Worm (Caenorhabditis elegans): ENCODE data around the gene ugt-13.

DNA sequence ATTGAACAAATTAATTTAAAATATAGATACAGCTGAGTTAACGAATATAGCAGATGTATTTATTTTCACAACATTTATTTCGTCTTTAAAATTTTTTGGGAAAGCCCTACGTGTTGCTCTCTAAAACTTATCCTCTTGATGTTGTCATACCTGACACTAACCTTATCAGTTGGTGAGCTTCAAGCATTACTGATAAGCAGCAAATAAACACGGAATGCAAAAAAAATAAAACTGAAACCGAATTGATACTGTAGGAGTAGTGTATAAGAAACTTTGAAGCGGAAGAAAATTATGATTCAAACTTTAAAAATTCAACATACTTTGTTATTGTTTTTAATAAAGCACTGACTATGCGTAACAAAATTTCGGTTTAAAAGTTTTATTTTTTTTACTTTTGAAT is 26.4 kb downstream of the ugt-13 start:
- no peak for TF ChIP-seq snpc-1.2 (GFP tag; IDR thresholded peaks at IDR 0.05)
- TF ChIP-seq nhr-237 (tag; optimal IDR thresholded peaks at IDR 0.05), result no peak
- no peak for TF ChIP-seq dmd-8 (GFP tag; IDR thresholded peaks at IDR 0.05)
- no peak for TF ChIP-seq unc-62 (GFP tag; optimal IDR thresholded peaks at IDR 0.05 in 1 of 2)
- no peak for TF ChIP-seq unc-62 (tag; optimal IDR thresholded peaks at IDR 0.05)
- TF ChIP-seq lsy-2 (tag; optimal IDR thresholded peaks at IDR 0.05), result no peak
- TF ChIP-seq nhr-11 (tag; optimal IDR thresholded peaks at IDR 0.05), result no peak
- no peak for TF ChIP-seq zfp-2 (tag; optimal IDR thresholded peaks at IDR 0.05)
- no peak for TF ChIP-seq F26F4.8 (GFP tag; conservative IDR thresholded peaks at IDR 0.05)
- TF ChIP-seq F10B5.3 (tag; optimal IDR thresholded peaks at IDR 0.05), result no peak

Measured in whole organism, L4 larva.